Worm (Caenorhabditis elegans) whole organism, L3 larva: ENCODE data around the gene elo-9.

Source experiments
- ceh-16 ChIP-seq: sonication (generic microtip); optimal IDR thresholded peaks from 2 replicates; lab custom pipeline; 2017; ENCODE audit warnings: missing biosample characterization, missing genetic modification characterization
- ceh-28 ChIP-seq: fragments of 150-350 bp; optimal IDR thresholded peaks from 2 replicates; lab custom pipeline; 2014; ENCODE audit warnings: missing biosample characterization, missing genetic modification reagents, missing genetic modification characterization
- ceh-82 ChIP-seq: fragments of 150-350 bp; optimal IDR thresholded peaks from 2 replicates; lab custom pipeline; 2014; ENCODE audit warnings: missing biosample characterization, missing genetic modification characterization
- ceh-9 ChIP-seq: sonication (generic microtip); optimal IDR thresholded peaks from 2 replicates; lab custom pipeline; 2018; ENCODE audit warnings: missing biosample characterization, missing genetic modification characterization
- daf-12 ChIP-seq: fragments of 150-350 bp; optimal IDR thresholded peaks from 2 replicates; lab custom pipeline; 2014; ENCODE audit warnings: missing biosample characterization, missing genetic modification reagents, missing genetic modification characterization
- egl-5 ChIP-seq: fragments of 150-350 bp; optimal IDR thresholded peaks from 2 replicates; lab custom pipeline; 2017; ENCODE audit warnings: missing biosample characterization, missing genetic modification reagents, missing genetic modification characterization, inconsistent platforms
- elt-1 ChIP-seq: fragments of 150-350 bp; optimal IDR thresholded peaks from 2 replicates; lab custom pipeline; 2014; ENCODE audit warnings: missing biosample characterization, missing genetic modification characterization
- elt-2 ChIP-seq: sonication (generic microtip); optimal IDR thresholded peaks from 2 replicates; lab custom pipeline; 2016; ENCODE audit warnings: missing genetic modification reagents, mild to moderate bottlenecking, missing genetic modification characterization, missing compliant biosample characterization
- elt-3 ChIP-seq, 3 experiments: fragments of 150-350 bp in 1 of 3; sonication (generic microtip) in 2 of 3; optimal IDR thresholded peaks; 2 replicates in 2 of 3; 4 replicates in 1 of 3; lab custom pipeline; 2014 to 2017; ENCODE audit warnings: missing biosample characterization in 3 of 3, missing genetic modification characterization in 3 of 3
- fkh-2 ChIP-seq: fragments of 150-350 bp; optimal IDR thresholded peaks from 2 replicates; lab custom pipeline; 2014; ENCODE audit warnings: missing biosample characterization, missing genetic modification reagents, missing genetic modification characterization
- hmg-11 ChIP-seq: sonication (generic microtip); optimal IDR thresholded peaks from 2 replicates; lab custom pipeline; 2016; ENCODE audit warnings: missing genetic modification characterization, missing compliant biosample characterization
- jun-1 ChIP-seq: fragments of 150-350 bp; optimal IDR thresholded peaks from 2 replicates; lab custom pipeline; 2014; ENCODE audit warnings: missing biosample characterization, missing genetic modification reagents, missing genetic modification characterization
- lin-39 ChIP-seq: fragments of 150-350 bp; optimal IDR thresholded peaks from 2 replicates; lab custom pipeline; 2018; ENCODE audit warnings: missing biosample characterization, missing genetic modification reagents, missing genetic modification characterization
- lsy-12 ChIP-seq: sonication (generic microtip); optimal IDR thresholded peaks from 2 replicates; lab custom pipeline; 2016; ENCODE audit warnings: mild to moderate bottlenecking, missing genetic modification characterization, missing compliant biosample characterization
- mdl-1 ChIP-seq: fragments of 150-350 bp; optimal IDR thresholded peaks from 2 replicates; lab custom pipeline; 2014; ENCODE audit warnings: missing biosample characterization, missing genetic modification characterization
- nhr-12 ChIP-seq: fragments of 150-350 bp; optimal IDR thresholded peaks from 2 replicates; lab custom pipeline; 2014; ENCODE audit warnings: missing biosample characterization, missing genetic modification characterization
- nhr-25 ChIP-seq: sonication (generic microtip); optimal IDR thresholded peaks from 2 replicates; lab custom pipeline; 2017; ENCODE audit warnings: missing biosample characterization, missing genetic modification characterization
- nhr-28 ChIP-seq: fragments of 150-350 bp; optimal IDR thresholded peaks from 2 replicates; lab custom pipeline; 2014; ENCODE audit warnings: missing biosample characterization, missing genetic modification characterization
- nhr-67 ChIP-seq: fragments of 150-350 bp; optimal IDR thresholded peaks from 2 replicates; lab custom pipeline; 2014; ENCODE audit warnings: missing biosample characterization, missing genetic modification characterization
- nhr-76 ChIP-seq: fragments of 150-350 bp; sonication (generic microtip); optimal IDR thresholded peaks from 5 replicates; lab custom pipeline; 2014; ENCODE audit warnings: missing biosample characterization, missing genetic modification characterization
- nhr-77 ChIP-seq: fragments of 150-350 bp; optimal IDR thresholded peaks from 2 replicates; lab custom pipeline; 2014; ENCODE audit warnings: missing biosample characterization, missing genetic modification characterization
- pha-4 ChIP-seq: fragments of 150-350 bp; optimal IDR thresholded peaks from 2 replicates; lab custom pipeline; 2014; ENCODE audit warnings: missing biosample characterization, missing genetic modification reagents, missing genetic modification characterization
- pqm-1 ChIP-seq: fragments of 150-350 bp; optimal IDR thresholded peaks from 2 replicates; lab custom pipeline; 2017; ENCODE audit warnings: missing biosample characterization, missing genetic modification characterization, inconsistent platforms
- skn-1 ChIP-seq: fragments of 150-350 bp; optimal IDR thresholded peaks from 2 replicates; lab custom pipeline; 2014; ENCODE audit warnings: missing biosample characterization, missing genetic modification characterization
- tbx-2 ChIP-seq: sonication (generic microtip); optimal IDR thresholded peaks from 2 replicates; lab custom pipeline; 2016; ENCODE audit warnings: mild to moderate bottlenecking, missing genetic modification characterization, missing compliant biosample characterization
- unc-62 ChIP-seq: fragments of 150-350 bp; sonication (generic microtip); optimal IDR thresholded peaks from 4 replicates; lab custom pipeline; 2014; ENCODE audit warnings: missing biosample characterization, missing genetic modification reagents, missing genetic modification characterization
- ztf-11 ChIP-seq: fragments of 150-350 bp; optimal IDR thresholded peaks from 2 replicates; lab custom pipeline; 2014; ENCODE audit warnings: missing biosample characterization, missing genetic modification characterization
- ztf-4 ChIP-seq: fragments of 150-350 bp; optimal IDR thresholded peaks from 2 replicates; lab custom pipeline; 2014; ENCODE audit warnings: missing biosample characterization, missing genetic modification characterization

The elo-9 gene

ce11 chrII:14968275-14968674 is 4.4 kb upstream of the elo-9 start:
- TF ChIP-seq ceh-9 (tag; lab: Kevin White, UChicago) (no peak), mdl-1 (tag; lab: Kevin White, UChicago) (no peak), lsy-12 (tag; lab: Kevin White, UChicago) (no peak), elt-1 (tag; lab: Kevin White, UChicago) (no peak), ceh-16 (tag; lab: Kevin White, UChicago) (no peak), ztf-4 (tag; lab: Kevin White, UChicago) (no peak)
- TF ChIP-seq, all 47 proteins: peak for 0

ce11 chrII:14967084-14967483 is 3.2 kb upstream of the elo-9 start:
- no peak for TF ChIP-seq nhr-67 (tag; lab: Kevin White, UChicago)
- peak; percentile 35 for TF ChIP-seq elt-2 (tag; lab: Kevin White, UChicago)
- TF ChIP-seq nhr-28 (tag; lab: Kevin White, UChicago) = no peak
- peak; percentile 96 for TF ChIP-seq pha-4 (tag; lab: Kevin White, UChicago)
- no peak for TF ChIP-seq ztf-4 (tag; lab: Kevin White, UChicago)

- no peak for TF ChIP-seq egl-5 (tag; lab: Kevin White, UChicago)
- TF ChIP-seq ceh-9 (tag; lab: Kevin White, UChicago) = no peak
Measured at ce11 chrII:14966420-14966819, 2.5 kb upstream of the elo-9 start.

- TF ChIP-seq fkh-2 (tag; lab: Kevin White, UChicago) (no peak), unc-62 (GFP tag; lab: Kevin White, UChicago) (no peak), nhr-25 (tag; lab: Kevin White, UChicago) (no peak), tbx-2 (no peak), nhr-67 (tag; lab: Kevin White, UChicago) (no peak), elt-2 (tag; lab: Kevin White, UChicago) (peak; percentile 88), nhr-12 (tag; lab: Kevin White, UChicago) (no peak), ztf-4 (tag; lab: Kevin White, UChicago) (no peak), lin-39 (tag; lab: Kevin White, UChicago) (no peak), lsy-12 (tag; lab: Kevin White, UChicago) (no peak), mdl-1 (tag; lab: Kevin White, UChicago) (no peak), elt-3 (tag; optimal IDR thresholded peaks at IDR 0.05; lab: Kevin White, UChicago) (no peak), nhr-77 (no peak), pha-4 (tag; lab: Kevin White, UChicago) (peak; percentile 24), hmg-11 (tag; lab: Kevin White, UChicago) (no peak), ceh-82 (no peak), jun-1 (no peak), pqm-1 (tag; lab: Kevin White, UChicago) (peak; percentile 85), nhr-28 (tag; lab: Kevin White, UChicago) (no peak), ceh-9 (tag; lab: Kevin White, UChicago) (no peak), ceh-16 (tag; lab: Kevin White, UChicago) (no peak), daf-12 (no peak)
Measured at ce11 chrII:14964877-14965276, 969 bp upstream of the elo-9 start.

ce11 chrII:14959273-14959672 is 4.6 kb downstream of the elo-9 start:
- TF ChIP-seq elt-2 (tag; lab: Kevin White, UChicago) = peak; percentile 90
- peak; percentile 54 for TF ChIP-seq pqm-1 (tag; lab: Kevin White, UChicago)
- peak; percentile 9 for TF ChIP-seq pha-4 (tag; lab: Kevin White, UChicago)
- TF ChIP-seq nhr-76 = no peak
- TF ChIP-seq jun-1 = peak; percentile 81

ce11 chrII:14958113-14958512 is 5.8 kb downstream of the elo-9 start, which contains the start of gene Y53F4B.1:
TSS of gene Y53F4B.1 (minus strand) at chrII:14958213.
- TF ChIP-seq ztf-11 (tag; lab: Kevin White, UChicago) (no peak), skn-1 (tag; lab: Kevin White, UChicago) (no peak), elt-2 (tag; lab: Kevin White, UChicago) (peak; percentile 32)

- TF ChIP-seq ceh-28 (peak; percentile 82), skn-1 (tag; lab: Kevin White, UChicago) (no peak), nhr-76 (no peak)
Measured at ce11 chrII:14952464-14953064, 11.3 kb downstream of the elo-9 start.
